Fruit fly (Drosophila melanogaster) Kc167 (cell line): ENCODE data around the gene TTLL4A.

Experiments used
- h ChIP-seq: fragments of >200 bp; optimal IDR thresholded peaks from 3 replicates; lab custom pipeline; 2018; ENCODE audit warnings: missing external identifiers
- insv ChIP-seq: fragments of >200 bp; optimal IDR thresholded peaks from 3 replicates; lab custom pipeline; 2018; ENCODE audit warnings: missing external identifiers
- psq ChIP-seq: fragments of >200 bp; optimal IDR thresholded peaks from 2 replicates; lab custom pipeline; 2017; ENCODE audit warnings: missing external identifiers
- ttk ChIP-seq: sonication (Bioruptor generic); optimal IDR thresholded peaks from 2 replicates; lab custom pipeline; 2017; ENCODE audit warnings: missing external identifiers

- TF ChIP-seq psq (lab: Kevin White, UChicago) = no peak
- no peak for TF ChIP-seq ttk
- TF ChIP-seq h (lab: Kevin White, UChicago) = no peak
- no peak for TF ChIP-seq insv
These were observed 17.0 kb upstream of the TTLL4A start, which contains the start of gene CG16743 for dm6 chr2L:10972224-10972623.
